Fruit fly (Drosophila melanogaster): ENCODE data around the gene Svip.

DNA sequence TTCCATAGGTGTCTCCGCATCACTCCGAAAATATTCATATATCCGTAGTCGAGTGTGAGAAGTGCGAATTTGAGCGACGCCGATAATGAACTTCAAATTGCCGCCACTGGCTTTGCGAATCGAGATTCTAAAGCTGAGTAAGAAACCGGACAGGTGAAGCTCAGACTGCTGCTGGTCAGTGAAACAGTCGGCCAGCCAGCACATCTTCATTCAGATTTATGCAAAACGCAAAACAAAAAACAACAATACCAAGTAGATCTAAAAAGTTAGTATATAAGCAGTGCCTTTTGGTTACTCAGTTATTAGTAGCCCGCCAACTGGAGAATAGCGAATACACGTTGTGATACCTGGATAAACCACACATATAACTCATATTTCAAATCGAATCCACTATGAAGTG lies 45.7 kb downstream of the Svip start, which contains the start of gene Cpr67B:
- TF ChIP-seq CG34406 (GFP tag; optimal IDR thresholded peaks at IDR 0.05) (no peak), pdm3 (GFP tag; optimal IDR thresholded peaks at IDR 0.05) (no peak), Eip75B (GFP tag; optimal IDR thresholded peaks at IDR 0.05) (no peak), CG15336 (GFP tag; IDR thresholded peaks at IDR 0.05) (no peak), Lpt (GFP tag; optimal IDR thresholded peaks at IDR 0.05) (no peak), CG3919 (GFP tag; optimal IDR thresholded peaks at IDR 0.05) (no peak), topi (GFP tag; optimal IDR thresholded peaks at IDR 0.05) (no peak), Smox (GFP tag; optimal IDR thresholded peaks at IDR 0.05) (no peak), CG16779 (tag; optimal IDR thresholded peaks at IDR 0.05) (no peak), CG7368 (GFP tag; optimal IDR thresholded peaks at IDR 0.05) (no peak), svp (GFP tag) (no peak)

All from whole organism, prepupa.